Worm (Caenorhabditis elegans) whole organism, young adult: ENCODE data around the gene C03C10.2.

Source experiments
- B0019.2 ChIP-seq: fragments of 200-800 bp; sonication (Bioruptor generic); conservative IDR thresholded peaks from 2 replicates; pipeline ENCODE4 v1.3.6; 2022; ENCODE audit warnings: missing genetic modification reagents, missing genetic modification characterization, missing compliant biosample characterization
- C06A6.2 ChIP-seq: fragments of 200-800 bp; sonication (Bioruptor generic); conservative IDR thresholded peaks from 2 replicates; pipeline ENCODE4 v1.3.6; 2022; ENCODE audit warnings: missing genetic modification characterization, missing compliant biosample characterization
- D2030.7 ChIP-seq: fragments of 200-800 bp; sonication (Bioruptor generic); IDR thresholded peaks from 2 replicates; pipeline ENCODE4 v1.3.6; 2022; ENCODE audit warnings: missing genetic modification reagents, missing genetic modification characterization, missing compliant biosample characterization
- F39B2.1 ChIP-seq: fragments of 200-800 bp; sonication (Bioruptor generic); IDR thresholded peaks from 2 replicates; pipeline ENCODE4 v1.3.6; 2022; ENCODE audit warnings: missing genetic modification reagents, missing genetic modification characterization, missing compliant biosample characterization
- K11D2.4 ChIP-seq: fragments of 200-800 bp; sonication (Bioruptor generic); IDR thresholded peaks from 2 replicates; pipeline ENCODE4 v1.3.6; 2022; ENCODE audit warnings: missing genetic modification reagents, missing genetic modification characterization, missing compliant biosample characterization
- K12H6.12 ChIP-seq: fragments of 200-800 bp; sonication (Bioruptor generic); optimal IDR thresholded peaks from 2 replicates; lab custom pipeline; 2018; ENCODE audit warnings: mild to moderate bottlenecking, missing genetic modification characterization, missing compliant biosample characterization
- Y95B8A.8 ChIP-seq: fragments of 200-800 bp; sonication (Bioruptor generic); IDR thresholded peaks from 2 replicates; pipeline ENCODE4 v1.3.6; 2022; ENCODE audit warnings: missing genetic modification reagents, missing genetic modification characterization, missing compliant biosample characterization
- ZK185.1 ChIP-seq: sonication (generic microtip); optimal IDR thresholded peaks from 2 replicates; lab custom pipeline; 2016; ENCODE audit warnings: mild to moderate bottlenecking, missing genetic modification characterization, missing compliant biosample characterization; ENCODE audit not compliant: poor library complexity, severe bottlenecking
- akir-1 ChIP-seq: fragments of 200-800 bp; sonication (Bioruptor generic); optimal IDR thresholded peaks from 2 replicates; lab custom pipeline; 2018; ENCODE audit warnings: mild to moderate bottlenecking, missing genetic modification characterization, moderate library complexity, missing compliant biosample characterization
- ama-1 ChIP-seq, 3 experiments: fragments of 150-350 bp in 1 of 3; sonication (generic microtip) in 2 of 3; optimal IDR thresholded peaks; 2 replicates each; lab custom pipeline; 2014 to 2018; ENCODE audit warnings: missing biosample characterization in 2 of 3, missing genetic modification characterization in 2 of 3, missing genetic modification reagents in 2 of 3
- aptf-2 ChIP-seq: fragments of 200-800 bp; sonication (Bioruptor generic); conservative IDR thresholded peaks from 2 replicates; pipeline ENCODE4 v1.3.6; 2022; ENCODE audit warnings: missing genetic modification reagents, missing genetic modification characterization, missing compliant biosample characterization
- aptf-3 ChIP-seq: fragments of 200-800 bp; sonication (Bioruptor generic); IDR thresholded peaks from 2 replicates; pipeline ENCODE4 v1.3.6; 2022; ENCODE audit warnings: missing genetic modification characterization, missing compliant biosample characterization
- attf-6 ChIP-seq: fragments of 200-800 bp; sonication (Bioruptor generic); IDR thresholded peaks from 2 replicates; pipeline ENCODE4 v1.3.6; 2022; ENCODE audit warnings: missing genetic modification reagents, missing genetic modification characterization, missing compliant biosample characterization
- cebp-1 ChIP-seq, 2 experiments: fragments of 200-800 bp in 1 of 2; sonication (Bioruptor generic) in 1 of 2; sonication (generic microtip) in 1 of 2; IDR thresholded peaks in 1 of 2; optimal IDR thresholded peaks in 1 of 2; 2 replicates each; pipeline versions ENCODE4 v1.3.6 to Lab custom; 2017 to 2022; ENCODE audit warnings: missing compliant biosample characterization in 2 of 2, missing genetic modification characterization in 2 of 2, mild to moderate bottlenecking in 1 of 2, missing genetic modification reagents in 1 of 2, moderate library complexity in 1 of 2
- cebp-2 ChIP-seq: fragments of 200-800 bp; sonication (Bioruptor generic); IDR thresholded peaks from 2 replicates; pipeline ENCODE4 v1.3.6; 2022; ENCODE audit warnings: missing genetic modification characterization, missing compliant biosample characterization
- ceh-27 ChIP-seq: fragments of 200-800 bp; sonication (Bioruptor generic); optimal IDR thresholded peaks from 2 replicates; lab custom pipeline; 2018; ENCODE audit warnings: mild to moderate bottlenecking, missing genetic modification characterization, moderate library complexity, missing compliant biosample characterization
- ceh-79 ChIP-seq: sonication (generic microtip); optimal IDR thresholded peaks from 2 replicates; lab custom pipeline; 2017; ENCODE audit warnings: mild to moderate bottlenecking, missing genetic modification characterization, missing compliant biosample characterization
- ceh-91 ChIP-seq: fragments of 200-800 bp; sonication (Bioruptor generic); IDR thresholded peaks from 2 replicates; pipeline ENCODE4 v1.3.6; 2022; ENCODE audit warnings: missing genetic modification reagents, missing genetic modification characterization, missing compliant biosample characterization
- dox-1 ChIP-seq: fragments of 200-800 bp; sonication (Bioruptor generic); IDR thresholded peaks from 2 replicates; pipeline ENCODE4 v1.3.6; 2022; ENCODE audit warnings: missing genetic modification reagents, missing genetic modification characterization, missing compliant biosample characterization
- efl-1 ChIP-seq: fragments of 150-350 bp; optimal IDR thresholded peaks from 2 replicates; lab custom pipeline; 2014; ENCODE audit warnings: missing biosample characterization, missing genetic modification reagents, missing genetic modification characterization
- egl-18 ChIP-seq: fragments of 200-800 bp; sonication (Bioruptor generic); IDR thresholded peaks from 2 replicates; pipeline ENCODE4 v1.3.6; 2022; ENCODE audit warnings: missing genetic modification reagents, missing genetic modification characterization, missing compliant biosample characterization
- egl-44 ChIP-seq: fragments of 200-800 bp; sonication (Bioruptor generic); IDR thresholded peaks from 2 replicates; pipeline ENCODE4 v1.3.6; 2022; ENCODE audit warnings: missing genetic modification reagents, missing genetic modification characterization, missing compliant biosample characterization
- egrh-3 ChIP-seq: fragments of 200-800 bp; sonication (Bioruptor generic); IDR thresholded peaks from 2 replicates; pipeline ENCODE4 v1.3.6; 2022; ENCODE audit warnings: missing genetic modification reagents, missing genetic modification characterization, missing compliant biosample characterization
- ekl-4 ChIP-seq: fragments of 200-800 bp; sonication (Bioruptor generic); IDR thresholded peaks from 2 replicates; pipeline ENCODE4 v1.3.6; 2022; ENCODE audit warnings: missing genetic modification reagents, missing genetic modification characterization, missing compliant biosample characterization
- lin-26 ChIP-seq: fragments of 200-800 bp; sonication (Bioruptor generic); IDR thresholded peaks from 2 replicates; pipeline ENCODE4 v1.3.6; 2022; ENCODE audit warnings: missing genetic modification reagents, missing genetic modification characterization, missing compliant biosample characterization
- lin-35 ChIP-seq, 3 experiments: fragments of 150-350 bp in 2 of 3; sonication (generic microtip) in 1 of 3; optimal IDR thresholded peaks; 2 replicates each; lab custom pipeline; 2014 to 2018; ENCODE audit warnings: missing biosample characterization in 3 of 3, missing genetic modification characterization in 3 of 3, missing genetic modification reagents in 3 of 3
- lin-54 ChIP-seq: fragments of 200-800 bp; sonication (Bioruptor generic); optimal IDR thresholded peaks from 2 replicates; lab custom pipeline; 2018; ENCODE audit warnings: mild to moderate bottlenecking, missing genetic modification characterization, missing compliant biosample characterization
- lsl-1 ChIP-seq: fragments of 200-800 bp; sonication (Bioruptor generic); optimal IDR thresholded peaks from 2 replicates; lab custom pipeline; 2018; ENCODE audit warnings: mild to moderate bottlenecking, missing genetic modification characterization, moderate library complexity, missing compliant biosample characterization
- madf-3 ChIP-seq: fragments of 200-800 bp; sonication (Bioruptor generic); IDR thresholded peaks from 2 replicates; pipeline ENCODE4 v1.3.6; 2022; ENCODE audit warnings: missing genetic modification reagents, missing genetic modification characterization, missing compliant biosample characterization
- madf-6 ChIP-seq: fragments of 200-800 bp; sonication (Bioruptor generic); IDR thresholded peaks from 2 replicates; pipeline ENCODE4 v1.3.6; 2022; ENCODE audit warnings: missing genetic modification reagents, missing genetic modification characterization, missing compliant biosample characterization
- nhr-179 ChIP-seq: sonication (generic microtip); optimal IDR thresholded peaks from 2 replicates; lab custom pipeline; 2016; ENCODE audit warnings: mild to moderate bottlenecking, missing genetic modification characterization, missing compliant biosample characterization
- pbrm-1 ChIP-seq: fragments of 200-800 bp; sonication (Bioruptor generic); IDR thresholded peaks from 2 replicates; pipeline ENCODE4 v1.3.6; 2022; ENCODE audit warnings: missing genetic modification reagents, missing genetic modification characterization, missing compliant biosample characterization
- pha-4 ChIP-seq: fragments of 150-350 bp; sonication (generic microtip); optimal IDR thresholded peaks from 2 replicates; lab custom pipeline; 2014; ENCODE audit warnings: missing biosample characterization, missing genetic modification reagents, missing genetic modification characterization
- rec-8 ChIP-seq, 2 experiments: sonication (generic microtip); optimal IDR thresholded peaks; 2 replicates each; lab custom pipeline; 2016; ENCODE audit warnings: mild to moderate bottlenecking in 2 of 2, missing genetic modification characterization in 2 of 2, missing genetic modification reagents in 2 of 2, missing genotype in 2 of 2, missing biosample characterization in 1 of 2, missing compliant biosample characterization in 1 of 2, moderate library complexity in 1 of 2
- repo-1 ChIP-seq: sonication (generic microtip); optimal IDR thresholded peaks from 2 replicates; lab custom pipeline; 2017; ENCODE audit warnings: mild to moderate bottlenecking, missing genetic modification characterization, missing compliant biosample characterization
- snpc-1.1 ChIP-seq: sonication (generic microtip); optimal IDR thresholded peaks from 2 replicates; lab custom pipeline; 2017; ENCODE audit warnings: missing genetic modification characterization, mild to moderate bottlenecking, missing compliant biosample characterization, antibody characterized with exemption, moderate library complexity, missing genotype, missing genetic modification reagents; ENCODE audit not compliant: insufficient read depth
- sptf-2 ChIP-seq: fragments of 200-800 bp; sonication (Bioruptor generic); optimal IDR thresholded peaks from 2 replicates; lab custom pipeline; 2018; ENCODE audit warnings: mild to moderate bottlenecking, missing genetic modification characterization, missing compliant biosample characterization
- tbx-9 ChIP-seq: sonication (generic microtip); optimal IDR thresholded peaks from 2 replicates; lab custom pipeline; 2016; ENCODE audit warnings: borderline replicate concordance, missing genetic modification characterization, inconsistent platforms, missing compliant biosample characterization
- unc-62 ChIP-seq: fragments of 150-350 bp; optimal IDR thresholded peaks from 2 replicates; lab custom pipeline; 2014; ENCODE audit warnings: missing biosample characterization, missing genetic modification reagents, missing genetic modification characterization
- ztf-18 ChIP-seq: sonication (generic microtip); optimal IDR thresholded peaks from 2 replicates; lab custom pipeline; 2016; ENCODE audit warnings: missing genotype, mild to moderate bottlenecking, missing genetic modification characterization, missing compliant biosample characterization
- ztf-22 ChIP-seq: fragments of 200-800 bp; sonication (Bioruptor generic); optimal IDR thresholded peaks from 2 replicates; lab custom pipeline; 2018; ENCODE audit warnings: mild to moderate bottlenecking, missing genetic modification characterization, moderate library complexity, missing compliant biosample characterization
- ztf-26 ChIP-seq: sonication (generic microtip); optimal IDR thresholded peaks from 2 replicates; lab custom pipeline; 2017; ENCODE audit warnings: missing genetic modification characterization, missing compliant biosample characterization

C03C10.2 gene

ce11 chrIII:4086536-4086935 is 4.3 kb upstream of the C03C10.2 start, which contains the start of gene kin-19:
Gene kin-19 (minus strand): TSS chrIII:4086636.
- TF ChIP-seq F39B2.1 (GFP tag; lab: Robert Waterston, UW) (no peak), madf-6 (GFP tag; lab: Robert Waterston, UW) (0 out of 2 replicates have a peak, but pooled peaks have one; percentile 5)
- TF ChIP-seq, all 124 proteins: peak for 1

DNA sequence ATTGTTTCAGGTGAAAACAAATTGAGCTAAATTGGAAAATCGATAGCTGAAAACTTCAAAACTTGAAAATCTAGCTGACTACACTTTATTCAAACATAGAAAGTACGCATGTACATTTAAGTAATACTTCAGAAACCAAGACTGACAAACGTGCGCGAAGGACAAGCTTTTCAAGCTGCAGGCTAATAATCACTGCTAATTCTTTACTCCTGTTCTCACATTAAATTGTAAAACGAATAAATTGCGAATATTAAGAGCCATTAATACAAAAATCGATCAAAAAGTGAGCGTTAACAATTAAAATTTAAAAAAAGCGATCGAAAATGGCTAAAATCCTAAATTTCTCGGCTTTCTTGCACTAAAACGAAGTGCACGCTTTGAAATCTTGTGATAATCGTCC is 3.8 kb upstream of the C03C10.2 start:
- TF ChIP-seq madf-3 (GFP tag; lab: Robert Waterston, UW): peak; percentile 82
- no peak for TF ChIP-seq cebp-2
- no peak for TF ChIP-seq lin-26 (GFP tag; lab: Robert Waterston, UW)

- TF ChIP-seq ceh-91 (no peak), C06A6.2 (GFP tag; lab: Robert Waterston, UW) (no peak), cebp-1 (GFP tag; IDR thresholded peaks at IDR 0.05; lab: Robert Waterston, UW) (peak; percentile 86), cebp-1 (tag; optimal IDR thresholded peaks at IDR 0.05; lab: Kevin White, UChicago) (peak; percentile 92), F39B2.1 (GFP tag; lab: Robert Waterston, UW) (no peak), ceh-79 (no peak), ama-1 (optimal IDR thresholded peaks at IDR 0.05; lab: Kevin White, UChicago) (peak; percentile 63), ama-1 (GFP tag; optimal IDR thresholded peaks at IDR 0.05; lab: Kevin White, UChicago) (no peak), efl-1 (GFP tag; lab: Kevin White, UChicago) (peak; percentile 59), akir-1 (GFP tag; lab: Kevin White, UChicago) (no peak), dox-1 (peak; percentile 64; the same call in 1 of the 2 replicates), tbx-9 (tag; lab: Kevin White, UChicago) (no peak), unc-62 (no peak), egl-44 (GFP tag; lab: Robert Waterston, UW) (no peak), repo-1 (no peak), ztf-26 (tag; lab: Kevin White, UChicago) (peak; percentile 41), madf-3 (GFP tag; lab: Robert Waterston, UW) (peak; percentile 98), snpc-1.1 (no peak), attf-6 (GFP tag; lab: Robert Waterston, UW) (no peak), egrh-3 (GFP tag; lab: Robert Waterston, UW) (no peak), K12H6.12 (tag; lab: Kevin White, UChicago) (peak; percentile 73), lsl-1 (GFP tag; lab: Kevin White, UChicago) (no peak), lin-54 (peak; percentile 87), aptf-3 (GFP tag; lab: Robert Waterston, UW) (no peak), ceh-27 (GFP tag; lab: Kevin White, UChicago) (peak; percentile 33), D2030.7 (GFP tag; lab: Robert Waterston, UW) (no peak), aptf-2 (GFP tag; lab: Robert Waterston, UW) (no peak), madf-6 (GFP tag; lab: Robert Waterston, UW) (no peak), pha-4 (tag; lab: Kevin White, UChicago) (no peak), ekl-4 (peak; percentile 60; the same call in 1 of the 2 replicates), rec-8 (tag; optimal IDR thresholded peaks at IDR 0.05; lab: Kevin White, UChicago) (no peak), Y95B8A.8 (GFP tag; lab: Robert Waterston, UW) (no peak), ZK185.1 (tag; lab: Kevin White, UChicago) (peak; percentile 20), K11D2.4 (GFP tag; lab: Robert Waterston, UW) (no peak), ztf-22 (GFP tag; lab: Kevin White, UChicago) (no peak), sptf-2 (GFP tag; lab: Kevin White, UChicago) (no peak), lin-35 (GFP tag; optimal IDR thresholded peaks at IDR 0.05; lab: Kevin White, UChicago) (peak in 1 of 3 experiments; percentile 62), B0019.2 (GFP tag; lab: Robert Waterston, UW) (no peak), pbrm-1 (GFP tag; lab: Robert Waterston, UW) (no peak), ztf-18 (tag; lab: Kevin White, UChicago) (no peak), egl-18 (GFP tag; lab: Robert Waterston, UW) (no peak), nhr-179 (tag; lab: Kevin White, UChicago) (no peak)
These were observed 3.3 kb upstream of the C03C10.2 start for ce11 chrIII:4087565-4087964.
